Worm (Caenorhabditis elegans) whole organism, early embryonic: ENCODE results near the gene K09H11.6.

Source experiments
- B0310.2 ChIP-seq: sonication (generic microtip); optimal IDR thresholded peaks from 2 replicates; lab custom pipeline; 2016; ENCODE audit warnings: mild to moderate bottlenecking, missing genetic modification characterization, missing compliant biosample characterization
- F13C5.2 ChIP-seq: sonication (generic microtip); optimal IDR thresholded peaks from 2 replicates; lab custom pipeline; 2017; ENCODE audit warnings: mild to moderate bottlenecking, missing genetic modification characterization, inconsistent platforms, missing compliant biosample characterization
- aly-1 ChIP-seq: sonication (generic microtip); optimal IDR thresholded peaks from 2 replicates; lab custom pipeline; 2016; ENCODE audit warnings: missing genetic modification characterization, missing compliant biosample characterization
- ama-1 ChIP-seq: fragments of 150-350 bp; optimal IDR thresholded peaks from 2 replicates; lab custom pipeline; 2014
- ceh-13 ChIP-seq: fragments of 200-800 bp; sonication (Bioruptor generic); optimal IDR thresholded peaks from 2 replicates; lab custom pipeline; 2018; ENCODE audit warnings: mild to moderate bottlenecking, missing genetic modification characterization, missing compliant biosample characterization
- ceh-36 ChIP-seq: sonication (generic microtip); optimal IDR thresholded peaks from 2 replicates; lab custom pipeline; 2016; ENCODE audit warnings: missing genetic modification characterization, inconsistent platforms, missing compliant biosample characterization
- ets-7 ChIP-seq: sonication (generic microtip); optimal IDR thresholded peaks from 2 replicates; lab custom pipeline; 2016; ENCODE audit warnings: missing genotype, missing genetic modification characterization, missing compliant biosample characterization
- flt-1 ChIP-seq: fragments of 200-800 bp; sonication (Bioruptor generic); IDR thresholded peaks from 2 replicates; pipeline ENCODE4 v1.3.6; 2022; ENCODE audit warnings: missing genetic modification characterization, missing compliant biosample characterization
- hmbx-1 ChIP-seq: sonication (generic microtip); optimal IDR thresholded peaks from 2 replicates; lab custom pipeline; 2016; ENCODE audit warnings: mild to moderate bottlenecking, missing genetic modification characterization, missing compliant biosample characterization
- hmg-4 ChIP-seq: fragments of 200-800 bp; sonication (Bioruptor generic); optimal IDR thresholded peaks from 2 replicates; lab custom pipeline; 2018; ENCODE audit warnings: mild to moderate bottlenecking, missing genetic modification characterization, missing compliant biosample characterization
- hnd-1 ChIP-seq: sonication (generic microtip); optimal IDR thresholded peaks from 2 replicates; lab custom pipeline; 2016; ENCODE audit warnings: missing genetic modification characterization, missing compliant biosample characterization
- pes-1 ChIP-seq: fragments of 200-800 bp; sonication (Bioruptor generic); IDR thresholded peaks from 2 replicates; pipeline ENCODE4 v1.3.6; 2022; ENCODE audit warnings: missing genetic modification reagents, missing genetic modification characterization, missing compliant biosample characterization
- scrt-1 ChIP-seq: fragments of 200-800 bp; sonication (Bioruptor generic); IDR thresholded peaks from 2 replicates; pipeline ENCODE4 v1.3.6; 2022; ENCODE audit warnings: missing genetic modification characterization, missing compliant biosample characterization
- sea-1 ChIP-seq: fragments of 200-800 bp; sonication (Bioruptor generic); conservative IDR thresholded peaks from 2 replicates; pipeline ENCODE4 v1.3.6; 2022; ENCODE audit warnings: missing genetic modification characterization, missing compliant biosample characterization
- tbx-11 ChIP-seq: fragments of 200-800 bp; sonication (Bioruptor generic); IDR thresholded peaks from 2 replicates; pipeline ENCODE4 v1.3.6; 2022; ENCODE audit warnings: missing genetic modification characterization, missing compliant biosample characterization
- tbx-37 ChIP-seq: fragments of 200-800 bp; sonication (Bioruptor generic); conservative IDR thresholded peaks from 2 replicates; pipeline ENCODE4 v1.3.6; 2022; ENCODE audit warnings: missing genetic modification reagents, missing genetic modification characterization, missing compliant biosample characterization
- tra-4 ChIP-seq: sonication (generic microtip); optimal IDR thresholded peaks from 2 replicates; lab custom pipeline; 2017; ENCODE audit warnings: missing genetic modification characterization, missing compliant biosample characterization

Gene K09H11.6

DNA sequence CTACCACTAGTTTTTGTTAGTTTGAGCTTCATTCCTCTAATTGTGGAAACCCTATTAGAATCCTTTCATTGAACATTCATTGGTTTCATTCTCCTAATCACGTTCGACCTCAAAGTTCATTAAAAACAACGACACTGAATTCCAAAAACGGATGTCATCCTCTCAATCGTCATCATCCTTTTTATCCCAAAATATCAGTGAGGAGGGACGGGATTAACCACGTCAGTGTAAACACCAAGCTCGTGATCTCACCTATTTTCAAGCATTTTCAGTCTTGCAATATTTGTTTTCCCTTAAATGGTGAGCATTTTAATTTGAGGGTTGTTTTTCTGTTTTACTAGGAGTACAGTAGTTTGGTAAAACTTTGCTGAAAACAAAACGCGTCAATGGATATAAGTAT, 31.5 kb downstream of the K09H11.6 start:
- TF ChIP-seq tra-4 (tag; lab: Kevin White, UChicago), result no peak
- no peak for TF ChIP-seq B0310.2
- no peak for TF ChIP-seq ceh-36 (tag; lab: Kevin White, UChicago)
- no peak for TF ChIP-seq sea-1 (GFP tag; lab: Robert Waterston, UW)
- TF ChIP-seq pes-1, result no peak
- TF ChIP-seq tbx-11, result no peak
- TF ChIP-seq ceh-13 (GFP tag; lab: Kevin White, UChicago), result no peak
- no peak for TF ChIP-seq ama-1
- TF ChIP-seq hmbx-1 (tag; lab: Kevin White, UChicago), result no peak
- TF ChIP-seq flt-1 (GFP tag; lab: Robert Waterston, UW), result no peak
- no peak for TF ChIP-seq scrt-1 (GFP tag; lab: Robert Waterston, UW)
- no peak for TF ChIP-seq aly-1 (tag; lab: Kevin White, UChicago)
- TF ChIP-seq hmg-4 (GFP tag; lab: Kevin White, UChicago), result no peak
- no peak for TF ChIP-seq tbx-37 (GFP tag; lab: Robert Waterston, UW)

DNA sequence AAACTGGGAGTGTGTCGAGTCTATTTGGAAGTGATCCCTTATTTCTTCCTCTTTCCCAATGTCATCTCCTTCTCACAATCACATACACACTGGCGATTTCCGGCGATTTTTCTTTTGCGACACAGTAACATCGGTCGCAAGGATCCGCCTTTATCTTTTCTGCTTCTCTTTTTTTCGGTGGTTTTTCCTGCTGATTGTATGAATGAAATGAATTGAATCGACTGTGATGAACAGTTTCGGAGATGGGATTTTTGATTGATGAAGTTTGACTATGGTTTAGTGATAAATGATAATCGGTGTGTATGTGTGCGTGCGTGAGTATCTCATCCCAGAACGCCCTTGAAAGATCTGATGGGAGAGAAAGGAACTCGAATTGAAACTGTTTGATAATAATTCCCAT, 34.9 kb downstream of the K09H11.6 start:
- no peak for TF ChIP-seq pes-1
- TF ChIP-seq F13C5.2 (tag; lab: Kevin White, UChicago), result no peak
- no peak for TF ChIP-seq hmg-4 (GFP tag; lab: Kevin White, UChicago)

DNA sequence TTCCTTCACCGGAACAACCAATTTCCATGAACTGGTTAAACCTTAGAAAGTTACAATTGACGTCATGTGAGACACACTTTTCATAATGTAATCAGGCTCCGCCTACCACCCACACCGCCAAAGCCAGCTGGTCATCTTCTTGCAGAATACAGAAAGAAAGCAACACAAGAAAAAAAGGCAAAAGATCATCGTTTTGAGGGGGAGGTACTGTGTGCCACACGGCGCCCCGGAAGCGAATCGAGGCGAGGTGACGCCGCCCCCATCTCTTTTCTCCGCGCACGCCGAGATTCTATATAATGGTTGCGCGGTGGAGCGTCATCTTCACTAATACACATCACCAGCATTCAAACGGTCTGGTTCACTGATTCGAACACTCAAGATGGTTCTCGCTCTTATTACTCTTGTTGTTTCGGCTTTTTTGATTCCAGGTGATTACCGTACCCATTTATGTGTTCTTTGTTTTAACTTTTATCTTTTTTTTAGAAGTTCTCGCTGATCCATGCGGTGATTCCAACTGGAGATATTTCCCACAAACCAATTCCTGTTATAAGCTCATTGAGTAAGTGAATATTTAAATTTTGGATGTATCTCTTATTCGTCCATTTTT, 36.0 kb downstream of the K09H11.6 start, which contains the start of gene clec-1:
TSS of gene clec-1 (plus strand) at position 320 of the 607 bp plus-strand sequence.
- no peak for TF ChIP-seq hnd-1 (tag; lab: Kevin White, UChicago)
- no peak for TF ChIP-seq tra-4 (tag; lab: Kevin White, UChicago)
- TF ChIP-seq F13C5.2 (tag; lab: Kevin White, UChicago), result no peak
- TF ChIP-seq B0310.2, result no peak
- no peak for TF ChIP-seq ceh-36 (tag; lab: Kevin White, UChicago)
- TF ChIP-seq tbx-37 (GFP tag; lab: Robert Waterston, UW), result no peak
- TF ChIP-seq aly-1 (tag; lab: Kevin White, UChicago), result no peak
- TF ChIP-seq sea-1 (GFP tag; lab: Robert Waterston, UW), result no peak
- no peak for TF ChIP-seq ets-7 (tag; lab: Kevin White, UChicago)
- TF ChIP-seq tbx-11, result no peak
- TF ChIP-seq scrt-1 (GFP tag; lab: Robert Waterston, UW), result no peak
- no peak for TF ChIP-seq flt-1 (GFP tag; lab: Robert Waterston, UW)
- TF ChIP-seq hmbx-1 (tag; lab: Kevin White, UChicago), result no peak
- no peak for TF ChIP-seq ama-1
- no peak for TF ChIP-seq ceh-13 (GFP tag; lab: Kevin White, UChicago)
- TF ChIP-seq hmg-4 (GFP tag; lab: Kevin White, UChicago), result no peak

DNA sequence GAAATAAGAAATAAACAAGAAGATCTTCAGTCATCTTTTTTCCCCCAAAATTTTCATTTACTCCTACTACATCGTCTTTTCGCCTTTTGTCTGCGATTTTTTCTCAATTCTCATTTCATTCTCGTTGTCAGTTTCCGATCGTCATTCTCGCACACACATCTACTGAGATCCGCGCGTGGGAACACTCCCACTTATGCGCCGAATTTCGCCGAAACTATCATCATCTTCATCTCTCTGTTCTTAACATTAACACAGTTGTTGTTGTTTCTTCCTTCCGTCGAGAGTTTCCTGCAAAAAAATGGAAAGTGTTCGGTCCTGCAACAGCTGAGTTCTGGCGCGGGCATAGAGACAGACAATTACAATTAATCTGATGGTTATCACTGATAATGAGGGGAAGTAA, 38.4 kb downstream of the K09H11.6 start:
- TF ChIP-seq ceh-36 (tag; lab: Kevin White, UChicago) (no peak), tbx-11 (no peak), scrt-1 (GFP tag; lab: Robert Waterston, UW) (no peak), hmbx-1 (tag; lab: Kevin White, UChicago) (no peak), pes-1 (no peak), hmg-4 (GFP tag; lab: Kevin White, UChicago) (no peak), tbx-37 (GFP tag; lab: Robert Waterston, UW) (no peak), hnd-1 (tag; lab: Kevin White, UChicago) (no peak), ama-1 (no peak), aly-1 (tag; lab: Kevin White, UChicago) (no peak), ets-7 (tag; lab: Kevin White, UChicago) (no peak), tra-4 (tag; lab: Kevin White, UChicago) (no peak), ceh-13 (GFP tag; lab: Kevin White, UChicago) (no peak), flt-1 (GFP tag; lab: Robert Waterston, UW) (no peak), sea-1 (GFP tag; lab: Robert Waterston, UW) (no peak), B0310.2 (no peak), F13C5.2 (tag; lab: Kevin White, UChicago) (no peak)

ce11 chrV:5696177-5696576, 39.8 kb downstream of the K09H11.6 start:
- TF ChIP-seq ama-1 (no peak), scrt-1 (GFP tag; lab: Robert Waterston, UW) (no peak), hnd-1 (tag; lab: Kevin White, UChicago) (no peak), tra-4 (tag; lab: Kevin White, UChicago) (no peak), ceh-13 (GFP tag; lab: Kevin White, UChicago) (no peak), pes-1 (no peak), ceh-36 (tag; lab: Kevin White, UChicago) (no peak), flt-1 (GFP tag; lab: Robert Waterston, UW) (no peak), tbx-11 (no peak)

DNA sequence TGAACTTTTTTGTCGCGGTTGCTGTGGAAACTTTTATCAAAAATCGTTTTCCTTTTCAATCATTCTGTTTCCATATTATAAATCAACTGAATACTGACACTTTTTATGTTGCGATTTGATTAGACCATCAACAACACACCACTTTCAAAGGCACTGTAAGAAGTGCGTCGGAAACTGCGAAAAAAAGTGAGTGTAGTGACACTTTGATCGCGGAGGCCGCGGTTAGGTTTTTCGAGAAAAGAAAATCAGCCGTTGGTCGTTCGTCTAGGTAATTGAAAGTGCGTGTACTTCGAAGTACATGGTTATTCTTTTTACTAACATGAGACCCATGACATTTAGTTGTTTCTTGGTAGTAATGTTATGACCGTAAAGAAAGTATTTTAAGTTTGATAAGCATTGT, 40.3 kb downstream of the K09H11.6 start:
- TF ChIP-seq pes-1 (no peak), ceh-13 (GFP tag; lab: Kevin White, UChicago) (no peak)

DNA sequence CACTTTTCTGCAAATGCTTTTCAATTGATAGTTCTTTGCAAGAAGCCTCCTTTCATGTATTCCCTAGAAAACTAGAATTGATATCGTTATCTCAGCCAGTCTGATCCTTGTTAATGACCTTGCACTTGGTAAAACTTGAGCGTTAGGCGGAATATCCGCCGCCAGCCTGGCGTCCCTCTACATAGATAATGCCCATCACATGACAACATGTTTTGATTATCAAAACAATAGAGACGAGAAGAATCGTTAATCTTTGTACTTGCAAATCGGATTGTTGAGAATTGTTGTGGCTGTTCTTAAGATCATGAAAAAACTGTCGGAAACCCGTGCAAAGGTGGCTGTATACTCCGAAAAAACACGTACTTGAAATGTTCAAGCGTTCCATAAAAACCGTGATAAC, 42.4 kb downstream of the K09H11.6 start:
- TF ChIP-seq hmbx-1 (tag; lab: Kevin White, UChicago) (no peak), F13C5.2 (tag; lab: Kevin White, UChicago) (no peak), hmg-4 (GFP tag; lab: Kevin White, UChicago) (no peak), flt-1 (GFP tag; lab: Robert Waterston, UW) (no peak), tbx-11 (no peak), ama-1 (no peak), tbx-37 (GFP tag; lab: Robert Waterston, UW) (no peak), ets-7 (tag; lab: Kevin White, UChicago) (no peak), B0310.2 (no peak), hnd-1 (tag; lab: Kevin White, UChicago) (no peak), tra-4 (tag; lab: Kevin White, UChicago) (no peak)
